Fruit fly (Drosophila melanogaster) Kc167 (cell line): ENCODE results near the gene CG15922.

Experiments
- Myc ChIP-seq: fragments of >200 bp; optimal IDR thresholded peaks from 2 replicates; lab custom pipeline; 2017; ENCODE audit warnings: missing external identifiers
- Sin3A ChIP-seq: fragments of >200 bp; optimal IDR thresholded peaks from 2 replicates; lab custom pipeline; 2018; ENCODE audit warnings: missing external identifiers
- h ChIP-seq: fragments of >200 bp; optimal IDR thresholded peaks from 3 replicates; lab custom pipeline; 2018; ENCODE audit warnings: missing external identifiers
- insv ChIP-seq: fragments of >200 bp; optimal IDR thresholded peaks from 3 replicates; lab custom pipeline; 2018; ENCODE audit warnings: missing external identifiers
- psq ChIP-seq: fragments of >200 bp; optimal IDR thresholded peaks from 2 replicates; lab custom pipeline; 2017; ENCODE audit warnings: missing external identifiers
- ttk ChIP-seq: sonication (Bioruptor generic); optimal IDR thresholded peaks from 2 replicates; lab custom pipeline; 2017; ENCODE audit warnings: missing external identifiers

CG15922 gene

DNA sequence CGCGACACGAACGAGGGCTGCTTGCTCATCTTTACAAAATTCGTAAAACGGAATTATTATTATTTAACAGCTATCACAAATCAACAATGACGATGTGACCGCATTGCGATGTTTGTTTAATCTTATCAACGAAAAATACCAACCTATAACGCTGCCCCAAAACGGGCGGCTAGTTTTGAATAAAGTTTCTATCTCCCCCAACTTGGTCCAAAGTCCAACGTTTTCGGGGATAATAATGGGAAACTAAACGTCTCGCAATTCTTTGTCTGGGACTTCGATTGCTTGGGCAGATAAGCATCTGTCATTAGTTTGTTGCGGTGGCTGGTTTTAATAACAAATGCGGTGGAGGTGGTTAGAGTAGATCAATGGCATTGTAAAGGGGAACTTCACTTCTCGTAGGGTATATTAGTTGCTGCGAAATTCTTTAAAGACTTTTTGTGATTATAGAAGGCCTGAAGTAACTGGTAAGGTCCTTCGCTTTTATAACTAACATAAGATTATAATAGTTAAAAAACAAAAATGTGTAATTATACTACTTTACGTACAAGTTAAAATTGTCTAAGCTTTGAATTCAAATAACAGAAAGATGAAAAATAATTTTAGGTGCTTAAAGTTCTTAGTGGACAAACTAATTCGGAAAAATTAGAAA, at the start of gene CG15922:
Gene CG15922 (minus strand): TSS at position 262 of the 649 bp plus-strand sequence.
- no peak for TF ChIP-seq h (lab: Kevin White, UChicago)
- TF ChIP-seq ttk (lab: Kevin White, UChicago) = no peak
- TF ChIP-seq psq (lab: Kevin White, UChicago) = no peak
- TF ChIP-seq Sin3A (lab: Kevin White, UChicago) = no peak
- no peak for TF ChIP-seq Myc (lab: Kevin White, UChicago)
- TF ChIP-seq insv (lab: Kevin White, UChicago) = no peak

DNA sequence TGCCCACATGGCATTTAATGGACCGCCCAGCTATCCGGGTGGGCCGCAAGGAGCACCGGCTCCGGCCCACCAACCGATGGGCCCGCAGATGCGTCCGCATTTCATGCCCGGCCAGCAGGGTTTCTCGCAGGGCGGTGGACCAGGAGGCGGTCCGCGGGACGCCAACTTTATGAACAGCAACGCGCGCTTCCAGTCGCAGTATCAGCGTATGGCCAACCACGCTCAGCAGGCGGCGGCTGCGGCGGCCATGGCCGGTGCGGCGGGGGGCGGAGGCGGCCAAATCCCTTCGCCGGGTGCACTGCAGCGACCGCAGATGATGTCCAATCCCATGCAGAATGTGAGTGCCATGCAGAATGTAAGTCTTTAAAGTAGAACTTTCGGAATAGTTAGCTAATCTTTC, 48.1 kb upstream of the CG15922 start:
- no peak for TF ChIP-seq Myc (lab: Kevin White, UChicago)
- no peak for TF ChIP-seq insv (lab: Kevin White, UChicago)
- TF ChIP-seq psq (lab: Kevin White, UChicago) = no peak
- no peak for TF ChIP-seq ttk (lab: Kevin White, UChicago)
- no peak for TF ChIP-seq Sin3A (lab: Kevin White, UChicago)
- no peak for TF ChIP-seq h (lab: Kevin White, UChicago)

DNA sequence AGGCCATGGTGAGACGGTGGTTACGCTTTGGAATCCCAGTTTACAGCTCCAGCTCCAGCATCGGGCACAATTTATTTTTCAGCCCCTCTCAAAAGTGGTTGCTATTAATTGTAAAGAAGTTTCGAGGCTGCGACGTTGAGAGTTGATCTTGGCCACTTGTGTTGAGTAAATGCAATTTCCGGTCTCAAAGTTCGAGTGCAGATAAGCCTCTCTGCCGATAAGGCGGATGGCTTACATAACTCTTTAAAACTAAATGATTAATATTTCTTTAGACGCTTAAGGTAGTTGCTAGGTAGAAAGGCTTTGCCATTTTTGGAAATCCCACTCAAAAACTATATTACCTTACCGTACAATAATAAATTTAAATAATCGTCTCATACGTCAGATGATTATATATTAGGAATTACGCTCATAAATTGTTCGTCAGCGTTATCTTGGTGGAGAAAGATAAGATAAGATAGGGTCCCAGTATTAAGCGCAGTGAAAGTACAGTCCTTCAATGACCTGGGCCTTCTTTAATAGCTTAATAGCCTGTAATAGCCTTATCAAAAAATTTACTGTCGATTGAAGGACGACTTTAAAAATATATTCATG, 45.6 kb upstream of the CG15922 start:
- TF ChIP-seq insv (lab: Kevin White, UChicago) (no peak), ttk (lab: Kevin White, UChicago) (no peak), psq (lab: Kevin White, UChicago) (no peak), Sin3A (lab: Kevin White, UChicago) (no peak), Myc (lab: Kevin White, UChicago) (no peak)

dm6 chr3R:20605078-20605477, 45.0 kb upstream of the CG15922 start:
- TF ChIP-seq ttk (lab: Kevin White, UChicago) (no peak), psq (lab: Kevin White, UChicago) (no peak), insv (lab: Kevin White, UChicago) (no peak), h (lab: Kevin White, UChicago) (no peak), Myc (lab: Kevin White, UChicago) (no peak), Sin3A (lab: Kevin White, UChicago) (no peak)

DNA sequence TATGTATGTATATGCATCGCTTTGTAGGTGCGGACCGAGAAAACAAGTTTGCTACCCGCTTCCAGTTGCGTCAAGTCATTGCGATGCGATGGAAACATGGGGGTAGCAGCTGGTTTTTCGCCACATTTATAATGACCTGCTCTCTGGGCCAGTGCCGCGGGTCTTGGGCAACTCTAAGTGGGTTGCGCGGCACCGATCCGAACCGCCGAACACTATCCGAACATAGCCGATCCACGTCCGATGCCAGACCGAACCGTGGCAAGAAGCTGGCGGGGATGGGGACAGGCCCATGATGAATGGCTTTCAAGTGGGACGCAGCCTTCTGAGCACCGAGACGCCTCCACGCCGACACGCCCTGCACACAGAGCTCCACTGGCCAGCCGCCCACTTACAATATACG, 44.0 kb upstream of the CG15922 start:
- TF ChIP-seq Sin3A (lab: Kevin White, UChicago) (no peak), Myc (lab: Kevin White, UChicago) (no peak), psq (lab: Kevin White, UChicago) (no peak), h (lab: Kevin White, UChicago) (no peak), insv (lab: Kevin White, UChicago) (no peak), ttk (lab: Kevin White, UChicago) (no peak)

DNA sequence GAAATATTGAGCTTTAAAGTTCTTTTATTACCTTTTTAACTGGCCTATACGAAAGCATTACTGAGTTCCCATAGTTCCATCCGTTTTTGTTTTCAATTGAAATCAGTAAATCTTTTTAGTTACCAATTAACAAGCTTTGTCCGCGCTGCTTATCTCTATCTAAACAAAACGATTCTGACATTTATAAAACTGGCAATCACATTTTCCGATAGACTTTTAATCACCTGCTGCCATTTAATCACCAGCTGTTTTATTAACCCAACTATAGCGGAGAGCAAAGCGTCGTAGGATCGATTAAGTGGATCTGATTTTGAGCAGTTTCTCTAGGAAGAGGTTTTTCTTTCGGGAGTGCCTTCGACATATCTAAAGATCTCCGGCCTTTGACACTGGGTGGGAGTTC, 42.5 kb upstream of the CG15922 start:
- no peak for TF ChIP-seq ttk (lab: Kevin White, UChicago)

DNA sequence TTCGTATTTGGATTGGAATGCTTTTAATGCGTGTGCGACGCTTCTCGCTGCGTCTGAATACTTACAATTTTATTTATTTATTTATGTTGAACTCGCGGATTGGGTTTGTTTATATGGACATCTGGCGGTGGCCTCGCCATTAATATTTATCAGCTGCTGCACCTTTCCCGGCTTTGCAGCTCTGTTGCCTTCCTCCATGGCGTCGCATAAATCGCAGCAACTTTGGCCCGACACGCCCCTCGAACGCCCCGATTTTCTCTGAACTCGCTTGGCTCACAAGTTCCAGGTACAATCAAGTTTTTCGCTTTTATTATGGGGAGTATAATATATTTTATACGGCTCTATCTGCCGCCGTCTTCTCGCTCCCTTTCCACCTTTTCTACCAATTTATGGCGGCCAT, 40.0 kb upstream of the CG15922 start:
- TF ChIP-seq insv (lab: Kevin White, UChicago) = no peak
- no peak for TF ChIP-seq ttk (lab: Kevin White, UChicago)
- no peak for TF ChIP-seq Myc (lab: Kevin White, UChicago)
- TF ChIP-seq Sin3A (lab: Kevin White, UChicago) = no peak
- no peak for TF ChIP-seq psq (lab: Kevin White, UChicago)
- no peak for TF ChIP-seq h (lab: Kevin White, UChicago)

DNA sequence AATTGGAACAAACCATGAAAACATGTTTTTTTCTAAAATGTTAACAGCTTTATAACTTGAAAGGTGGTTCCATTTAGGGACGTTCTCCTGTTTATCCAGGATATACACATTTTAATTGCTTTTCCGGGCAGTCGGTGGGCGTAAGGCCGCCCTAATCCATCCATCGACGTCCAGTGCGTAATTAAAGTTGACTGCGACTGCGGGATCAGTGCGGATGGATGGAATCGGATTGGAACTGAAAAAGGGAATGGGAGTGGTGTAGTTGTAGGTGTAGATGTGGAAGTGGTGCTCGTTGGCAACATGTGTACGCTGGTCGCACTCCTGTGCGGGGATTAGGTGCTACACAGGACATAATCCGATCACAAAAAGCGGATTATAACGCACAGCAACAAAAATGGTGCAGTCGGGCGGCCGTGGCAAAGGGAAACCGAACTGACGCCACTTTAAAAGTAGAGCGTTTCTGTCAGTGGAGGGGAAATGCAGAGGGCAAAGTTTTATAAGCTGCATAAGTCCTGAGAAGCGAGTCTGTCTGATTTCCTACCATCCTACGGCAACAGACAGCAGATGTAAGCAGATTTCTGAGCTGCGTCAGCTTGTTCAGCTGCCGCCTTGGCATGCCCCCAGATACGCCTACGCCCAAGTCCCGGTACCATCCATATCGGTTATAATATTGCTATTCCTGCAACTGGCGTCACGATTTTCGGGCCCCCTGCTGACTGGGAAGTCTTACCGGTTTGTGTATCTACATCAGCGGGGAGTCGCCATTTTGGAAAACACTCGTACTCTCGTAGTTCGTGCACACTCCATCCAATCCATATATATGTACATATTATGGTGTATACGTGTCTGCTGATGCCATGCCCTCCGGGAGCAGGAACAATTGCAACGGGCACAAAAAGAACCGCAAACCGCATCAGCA, 37.6 kb upstream of the CG15922 start:
- no peak for TF ChIP-seq psq (lab: Kevin White, UChicago)
- no peak for TF ChIP-seq ttk (lab: Kevin White, UChicago)
- TF ChIP-seq h (lab: Kevin White, UChicago) = no peak
- TF ChIP-seq Myc (lab: Kevin White, UChicago) = no peak
- no peak for TF ChIP-seq Sin3A (lab: Kevin White, UChicago)
- no peak for TF ChIP-seq insv (lab: Kevin White, UChicago)

dm6 chr3R:20596337-20596962, 36.4 kb upstream of the CG15922 start:
- TF ChIP-seq psq (lab: Kevin White, UChicago) (no peak), Myc (lab: Kevin White, UChicago) (no peak), Sin3A (lab: Kevin White, UChicago) (no peak), ttk (lab: Kevin White, UChicago) (no peak), insv (lab: Kevin White, UChicago) (no peak), h (lab: Kevin White, UChicago) (no peak)

DNA sequence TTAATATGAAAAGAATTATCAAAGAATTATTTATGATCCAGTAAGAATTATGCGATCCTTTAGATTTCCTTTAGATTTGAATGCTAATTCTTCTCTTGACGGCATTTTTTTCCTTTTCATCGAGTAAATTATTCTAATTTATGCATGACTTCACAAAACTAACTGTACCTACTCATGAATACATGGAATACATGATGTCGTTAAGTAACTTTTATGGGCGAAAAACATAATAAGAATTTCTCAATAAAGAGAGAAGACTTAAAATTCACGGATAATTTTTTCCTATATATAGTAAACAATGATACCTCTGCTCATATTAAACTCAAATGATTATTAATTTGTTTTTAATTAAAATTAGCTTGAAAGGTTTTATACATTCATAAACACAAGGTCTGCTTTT, 35.8 kb upstream of the CG15922 start:
- TF ChIP-seq psq (lab: Kevin White, UChicago) (no peak), insv (lab: Kevin White, UChicago) (no peak), Sin3A (lab: Kevin White, UChicago) (no peak), Myc (lab: Kevin White, UChicago) (no peak), h (lab: Kevin White, UChicago) (no peak), ttk (lab: Kevin White, UChicago) (no peak)
